Worm (Caenorhabditis elegans): ENCODE measurements around the gene F17C11.13.

DNA sequence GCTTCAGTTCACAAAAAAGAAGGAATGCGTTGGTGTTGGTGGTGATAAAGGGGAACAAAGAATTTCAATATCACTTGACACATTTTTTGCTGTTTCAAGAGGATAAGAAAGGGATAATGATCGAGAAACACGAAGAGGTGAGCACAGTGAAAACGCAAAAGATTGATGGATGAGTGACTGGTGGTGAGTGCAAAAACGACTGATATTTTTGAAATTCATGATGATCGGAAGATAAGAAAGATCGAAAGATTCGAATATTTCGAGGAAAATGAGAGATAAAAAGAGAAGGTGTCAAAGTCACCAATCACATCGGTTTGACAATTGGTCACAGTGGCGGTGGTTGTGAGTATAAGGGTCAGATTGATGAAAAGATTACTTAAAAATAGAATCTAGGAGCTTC, 39.8 kb upstream of the F17C11.13 start:
- TF ChIP-seq ama-1 (optimal IDR thresholded peaks at IDR 0.05) (no peak), ama-1 (GFP tag; optimal IDR thresholded peaks at IDR 0.05) (no peak), B0261.1 (tag; optimal IDR thresholded peaks at IDR 0.05) (no peak), ztf-22 (GFP tag; optimal IDR thresholded peaks at IDR 0.05) (no peak), nfya-2 (GFP tag; IDR thresholded peaks at IDR 0.05) (no peak), F57C9.4 (tag; optimal IDR thresholded peaks at IDR 0.05) (no peak), atf-7 (tag; optimal IDR thresholded peaks at IDR 0.05) (no peak), dpl-1 (GFP tag; optimal IDR thresholded peaks at IDR 0.05) (no peak), gei-17 (GFP tag; optimal IDR thresholded peaks at IDR 0.05) (no peak), ceh-40 (GFP tag; IDR thresholded peaks at IDR 0.05) (no peak)
